Fruit fly (Drosophila melanogaster) whole organism, embryonic: ENCODE data around the gene CG15449.

Experiments
- CG11085 ChIP-seq: fragments of 200-800 bp; sonication (Bioruptor generic); IDR thresholded peaks from 2 replicates; pipeline ENCODE4 v1.3.6; 2022; ENCODE audit warnings: missing biosample characterization, missing genetic modification characterization
- CG11696 ChIP-seq: fragments of 200-800 bp; sonication (Bioruptor generic); IDR thresholded peaks from 2 replicates; pipeline ENCODE4 v1.3.6; 2022; ENCODE audit warnings: missing biosample characterization, missing genetic modification characterization
- CG12659 ChIP-seq: fragments of 200-800 bp; sonication (Bioruptor generic); optimal IDR thresholded peaks from 3 replicates; lab custom pipeline; 2017; ENCODE audit warnings: mild to moderate bottlenecking, missing biosample characterization, missing genetic modification reagents, missing genetic modification characterization
- CG14014 ChIP-seq: fragments of 200-800 bp; sonication (Bioruptor generic); IDR thresholded peaks from 2 replicates; pipeline ENCODE4 v1.3.6; 2022; ENCODE audit warnings: missing biosample characterization, missing genetic modification characterization
- CG15011 ChIP-seq: fragments of 200-800 bp; sonication (Bioruptor generic); optimal IDR thresholded peaks from 3 replicates; lab custom pipeline; 2018; ENCODE audit warnings: missing biosample characterization, mild to moderate bottlenecking, missing genetic modification characterization
- CG1529 ChIP-seq: fragments of 200-800 bp; sonication (Bioruptor generic); optimal IDR thresholded peaks from 3 replicates; lab custom pipeline; 2018; ENCODE audit warnings: missing biosample characterization, missing genetic modification characterization
- CG17568 ChIP-seq: fragments of 200-800 bp; sonication (Bioruptor generic); optimal IDR thresholded peaks from 2 replicates; lab custom pipeline; 2018; ENCODE audit warnings: missing biosample characterization, mild to moderate bottlenecking, missing genetic modification characterization, moderate library complexity
- CG2116 ChIP-seq: fragments of 200-800 bp; sonication (Bioruptor generic); optimal IDR thresholded peaks from 3 replicates; lab custom pipeline; 2018; ENCODE audit warnings: missing biosample characterization, mild to moderate bottlenecking, missing genetic modification characterization
- CG2129 ChIP-seq: fragments of 200-800 bp; sonication (Bioruptor generic); IDR thresholded peaks from 2 replicates; pipeline ENCODE4 v1.3.6; 2022; ENCODE audit warnings: missing biosample characterization, missing genetic modification characterization; ENCODE audit not compliant: partially characterized antibody
- CG2199 ChIP-seq: fragments of 200-800 bp; sonication (Bioruptor generic); IDR thresholded peaks from 3 replicates; pipeline ENCODE4 v1.3.6; 2022; ENCODE audit warnings: missing biosample characterization, missing genetic modification characterization
- CG2202 ChIP-seq: fragments of 200-800 bp; sonication (Bioruptor generic); optimal IDR thresholded peaks from 2 replicates; lab custom pipeline; 2018; ENCODE audit warnings: missing biosample characterization, mild to moderate bottlenecking, missing genetic modification characterization
- CG30403 ChIP-seq: fragments of 200-800 bp; sonication (Bioruptor generic); optimal IDR thresholded peaks from 3 replicates; lab custom pipeline; 2016; ENCODE audit warnings: missing biosample characterization, missing genetic modification characterization
- CG31365 ChIP-seq: fragments of 200-800 bp; sonication (Bioruptor generic); optimal IDR thresholded peaks from 2 replicates; lab custom pipeline; 2018; ENCODE audit warnings: missing biosample characterization, mild to moderate bottlenecking, missing genetic modification characterization
- CG3726 ChIP-seq: fragments of 200-800 bp; sonication (Bioruptor generic); IDR thresholded peaks from 3 replicates; pipeline ENCODE4, ENCODE4 v1.3.6; 2022; ENCODE audit warnings: missing biosample characterization, missing genetic modification characterization
- CG3847 ChIP-seq: fragments of 200-800 bp; sonication (Bioruptor generic); IDR thresholded peaks from 2 replicates; pipeline ENCODE4 v1.3.6; 2022; ENCODE audit warnings: missing biosample characterization, missing genetic modification characterization
- CG6654 ChIP-seq: fragments of 200-800 bp; sonication (Bioruptor generic); optimal IDR thresholded peaks from 2 replicates; lab custom pipeline; 2017; ENCODE audit warnings: missing biosample characterization, mild to moderate bottlenecking, missing genetic modification characterization
- CG6791 ChIP-seq: fragments of 200-800 bp; sonication (Bioruptor generic); IDR thresholded peaks from 3 replicates; pipeline ENCODE4 v1.3.6; 2022; ENCODE audit warnings: missing biosample characterization, missing genetic modification characterization; ENCODE audit not compliant: partially characterized antibody
- CG6854 ChIP-seq: fragments of 200-800 bp; sonication (Bioruptor generic); optimal IDR thresholded peaks from 3 replicates; lab custom pipeline; 2017; ENCODE audit warnings: missing biosample characterization, mild to moderate bottlenecking, missing genetic modification characterization
- CG7745 ChIP-seq: fragments of 200-800 bp; sonication (Bioruptor generic); optimal IDR thresholded peaks from 2 replicates; lab custom pipeline; 2018; ENCODE audit warnings: missing biosample characterization, mild to moderate bottlenecking, missing genetic modification characterization, moderate library complexity
- CG7928 ChIP-seq: fragments of 200-800 bp; sonication (Bioruptor generic); optimal IDR thresholded peaks from 2 replicates; lab custom pipeline; 2017; ENCODE audit warnings: missing biosample characterization, mild to moderate bottlenecking, missing genetic modification characterization
- CG8290 ChIP-seq, 3 experiments: fragments of 200-800 bp; sonication (Bioruptor generic); optimal IDR thresholded peaks; 2 replicates each; lab custom pipeline; 2016 to 2019; ENCODE audit warnings: missing biosample characterization in 3 of 3, missing genetic modification characterization in 3 of 3, mild to moderate bottlenecking in 2 of 3, moderate library complexity in 1 of 3
- CG8765 ChIP-seq: fragments of 200-800 bp; sonication (Bioruptor generic); IDR thresholded peaks from 2 replicates; pipeline ENCODE4 v1.3.6; 2022; ENCODE audit warnings: missing biosample characterization, missing genetic modification characterization
- CG8944 ChIP-seq: fragments of 200-800 bp; sonication (Bioruptor generic); optimal IDR thresholded peaks from 3 replicates; lab custom pipeline; 2016; ENCODE audit warnings: missing biosample characterization, missing genetic modification characterization
- CTCF ChIP-seq: fragments of 200-800 bp; sonication (Bioruptor generic); optimal IDR thresholded peaks from 2 replicates; lab custom pipeline; 2017; ENCODE audit warnings: missing biosample characterization, mild to moderate bottlenecking, missing genetic modification characterization, moderate library complexity
- Dfd ChIP-seq, 2 experiments: fragments of >200 bp; optimal IDR thresholded peaks; 2 replicates each; lab custom pipeline; 2017; ENCODE audit warnings: missing biosample characterization in 2 of 2, missing genetic modification characterization in 2 of 2
- Ets65A ChIP-seq: fragments of 200-800 bp; sonication (Bioruptor generic); peaks from one replicate; lab custom pipeline; 2016; ENCODE audit warnings: missing biosample characterization, missing genetic modification characterization
- Lhr ChIP-seq: fragments of 200-800 bp; sonication (Bioruptor generic); optimal IDR thresholded peaks from 3 replicates; lab custom pipeline; 2017; ENCODE audit warnings: mild to moderate bottlenecking, missing biosample characterization, missing genetic modification reagents, missing genetic modification characterization
- Lim3 ChIP-seq: fragments of 200-800 bp; sonication (Bioruptor generic); IDR thresholded peaks from 2 replicates; pipeline ENCODE4 v1.3.6; 2022; ENCODE audit warnings: missing biosample characterization, missing genetic modification characterization
- MTF-1 ChIP-seq: fragments of 200-800 bp; sonication (Bioruptor generic); optimal IDR thresholded peaks from 2 replicates; lab custom pipeline; 2018; ENCODE audit warnings: missing biosample characterization, mild to moderate bottlenecking, missing genetic modification characterization, borderline replicate concordance
- Med ChIP-seq: fragments of 200-800 bp; sonication (Bioruptor generic); peaks from one replicate; lab custom pipeline; 2016; ENCODE audit warnings: missing biosample characterization, missing genetic modification characterization, mild to moderate bottlenecking, inconsistent platforms, moderate library complexity
- NC2α ChIP-seq: fragments of 200-800 bp; sonication (Bioruptor generic); optimal IDR thresholded peaks from 2 replicates; lab custom pipeline; 2016; ENCODE audit warnings: missing biosample characterization, missing genetic modification characterization
- NfI ChIP-seq: fragments of 200-800 bp; sonication (Bioruptor generic); optimal IDR thresholded peaks from 3 replicates; lab custom pipeline; 2018; ENCODE audit warnings: missing biosample characterization, mild to moderate bottlenecking, missing genetic modification characterization, moderate library complexity
- Ptx1 ChIP-seq: fragments of 200-800 bp; sonication (Bioruptor generic); IDR thresholded peaks from 2 replicates; pipeline ENCODE4 v1.3.6; 2022; ENCODE audit warnings: missing biosample characterization, missing genetic modification characterization
- Ravus ChIP-seq: fragments of 200-800 bp; sonication (Bioruptor generic); IDR thresholded peaks from 2 replicates; pipeline ENCODE4 v1.3.6; 2022; ENCODE audit warnings: missing biosample characterization, missing genetic modification characterization
- TFAM ChIP-seq: fragments of 200-800 bp; sonication (Bioruptor generic); optimal IDR thresholded peaks from 2 replicates; lab custom pipeline; 2017; ENCODE audit warnings: missing biosample characterization, missing genetic modification characterization, inconsistent platforms
- aop ChIP-seq: fragments of 200-800 bp; sonication (Bioruptor generic); IDR thresholded peaks from 2 replicates; pipeline ENCODE4 v1.3.6; 2022; ENCODE audit warnings: missing biosample characterization, missing genetic modification characterization
- ash1 ChIP-seq: fragments of 200-800 bp; sonication (Bioruptor generic); optimal IDR thresholded peaks from 2 replicates; lab custom pipeline; 2018; ENCODE audit warnings: missing biosample characterization, mild to moderate bottlenecking, missing genetic modification characterization
- bbx ChIP-seq: fragments of 200-800 bp; sonication (Bioruptor generic); IDR thresholded peaks from 2 replicates; pipeline ENCODE4 v1.3.6; 2022; ENCODE audit warnings: missing biosample characterization, missing genetic modification characterization; ENCODE audit not compliant: partially characterized antibody
- ftz-f1 ChIP-seq: fragments of 200-800 bp; sonication (Bioruptor generic); optimal IDR thresholded peaks from 2 replicates; lab custom pipeline; 2016; ENCODE audit warnings: missing biosample characterization, missing genetic modification characterization
- gcm ChIP-seq: fragments of 200-800 bp; sonication (Bioruptor generic); optimal IDR thresholded peaks from 2 replicates; lab custom pipeline; 2019; ENCODE audit warnings: missing biosample characterization, mild to moderate bottlenecking, missing genetic modification characterization, moderate library complexity
- jigr1 ChIP-seq: fragments of 200-800 bp; sonication (Bioruptor generic); IDR thresholded peaks from 3 replicates; pipeline ENCODE4 v1.3.6; 2022; ENCODE audit warnings: missing biosample characterization, missing genetic modification characterization
- knrl ChIP-seq: fragments of 200-800 bp; sonication (Bioruptor generic); IDR thresholded peaks from 3 replicates; pipeline ENCODE4 v1.3.6; 2022; ENCODE audit warnings: missing biosample characterization, missing genetic modification characterization; ENCODE audit not compliant: partially characterized antibody
- lab ChIP-seq: fragments of 200-800 bp; sonication (Bioruptor generic); optimal IDR thresholded peaks from 3 replicates; lab custom pipeline; 2017; ENCODE audit warnings: missing biosample characterization, missing genetic modification characterization, mild to moderate bottlenecking, moderate library complexity, missing genetic modification reagents
- nom ChIP-seq: fragments of 200-800 bp; sonication (Bioruptor generic); optimal IDR thresholded peaks from 2 replicates; lab custom pipeline; 2017; ENCODE audit warnings: missing biosample characterization, missing genetic modification characterization, mild to moderate bottlenecking, moderate library complexity, missing genetic modification reagents
- pfk ChIP-seq: fragments of 200-800 bp; sonication (Bioruptor generic); optimal IDR thresholded peaks from 2 replicates; lab custom pipeline; 2018; ENCODE audit warnings: missing biosample characterization, mild to moderate bottlenecking, missing genetic modification characterization, moderate library complexity
- prd ChIP-seq, 3 experiments: fragments of >200 bp in 2 of 3; fragments of 200-800 bp in 1 of 3; sonication (Bioruptor generic) in 1 of 3; optimal IDR thresholded peaks in 2 of 3; IDR thresholded peaks in 1 of 3; 2 replicates in 2 of 3; 3 replicates in 1 of 3; pipeline versions ENCODE4 v1.3.6 to Lab custom; 2017 to 2022; ENCODE audit warnings: missing biosample characterization in 1 of 3, missing genetic modification characterization in 1 of 3
- sens ChIP-seq: fragments of 200-800 bp; sonication (Bioruptor generic); peaks from one replicate; lab custom pipeline; 2016; ENCODE audit warnings: missing biosample characterization, missing genetic modification characterization
- stwl ChIP-seq: fragments of 200-800 bp; sonication (Bioruptor generic); optimal IDR thresholded peaks from 3 replicates; lab custom pipeline; 2018; ENCODE audit warnings: missing biosample characterization, mild to moderate bottlenecking, missing genetic modification characterization, moderate library complexity
- ttk ChIP-seq: fragments of 200-800 bp; sonication (Bioruptor generic); IDR thresholded peaks from 2 replicates; pipeline ENCODE4 v2.1.2; 2022; ENCODE audit warnings: missing biosample characterization, missing genetic modification characterization

CG15449 gene

dm6 chrX:21040505-21040904, at the start of gene CG15449:
CG15449 (minus strand) TSS chrX:21040605.
- no peak for TF ChIP-seq Ptx1 (GFP tag; lab: Robert Waterston, UW)
- no peak for TF ChIP-seq bbx
- TF ChIP-seq Med: peak; percentile 15

DNA sequence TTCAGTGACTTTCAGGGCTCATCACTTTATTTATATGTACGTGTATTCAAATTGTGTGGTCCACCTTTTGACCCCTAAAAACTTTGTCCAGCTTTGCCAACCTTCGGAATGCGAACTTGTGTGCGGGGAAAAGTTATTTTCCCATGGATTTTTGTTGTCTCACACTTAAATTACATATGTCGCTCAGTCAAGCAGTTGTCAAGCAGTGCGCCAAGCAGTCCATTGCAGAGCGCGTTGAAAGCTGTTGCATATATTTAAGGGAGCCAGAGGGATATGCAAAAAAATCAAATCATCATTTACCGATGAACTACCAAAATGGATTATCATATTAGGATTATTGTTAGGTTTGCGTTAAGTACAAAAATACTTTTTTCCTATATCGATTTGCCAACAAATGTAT, 42.8 kb upstream of the CG15449 start:
- TF ChIP-seq sens (GFP tag; lab: Kevin White, UChicago) (peak; percentile 7), Dfd (GFP tag; optimal IDR thresholded peaks at IDR 0.05; lab: Kevin White, UChicago) (peak in 1 of 2 experiments; percentile 61), NC2α (no peak), CG15011 (no peak), CG8290 (GFP tag; optimal IDR thresholded peaks at IDR 0.05; lab: Kevin White, UChicago) (peak; percentile 59), CG8290 (tag; optimal IDR thresholded peaks at IDR 0.05; lab: Kevin White, UChicago) (peak in 1 of 2 experiments; percentile 55), CG11085 (no peak), CG11696 (GFP tag; lab: Robert Waterston, UW) (no peak), Ravus (GFP tag; lab: Robert Waterston, UW) (no peak), CG17568 (GFP tag; lab: Kevin White, UChicago) (no peak), CG7928 (GFP tag; lab: Kevin White, UChicago) (no peak), ttk (GFP tag; lab: Robert Waterston, UW) (no peak), CG2116 (GFP tag; lab: Kevin White, UChicago) (no peak), CG30403 (GFP tag; lab: Kevin White, UChicago) (no peak), CG2202 (tag; lab: Kevin White, UChicago) (no peak), CG7745 (tag; lab: Kevin White, UChicago) (no peak), Ets65A (peak; percentile 22), TFAM (no peak), CG31365 (tag; lab: Kevin White, UChicago) (peak; percentile 93), knrl (GFP tag; lab: Robert Waterston, UW) (no peak), CG6654 (GFP tag; lab: Kevin White, UChicago) (no peak), stwl (peak; percentile 67), CG6854 (no peak), nom (GFP tag; lab: Kevin White, UChicago) (no peak), CG3726 (GFP tag; lab: Robert Waterston, UW) (no peak), CG1529 (no peak), CG2129 (GFP tag; lab: Robert Waterston, UW) (no peak), CG14014 (GFP tag; lab: Robert Waterston, UW) (no peak), aop (GFP tag; lab: Robert Waterston, UW) (no peak), CTCF (GFP tag; lab: Kevin White, UChicago) (no peak), gcm (no peak), Lhr (GFP tag; lab: Kevin White, UChicago) (no peak), CG6791 (GFP tag; lab: Robert Waterston, UW) (0 out of 3 replicates have a peak, but pooled peaks have one; percentile 27), NfI (GFP tag; lab: Kevin White, UChicago) (no peak), pfk (GFP tag; lab: Kevin White, UChicago) (no peak), CG2199 (0 out of 3 replicates have a peak, but pooled peaks have one; percentile 47), CG12659 (GFP tag; lab: Kevin White, UChicago) (no peak), jigr1 (GFP tag; lab: Robert Waterston, UW) (no peak), CG3847 (GFP tag; lab: Robert Waterston, UW) (no peak), CG8944 (no peak), ash1 (GFP tag; lab: Kevin White, UChicago) (no peak), MTF-1 (GFP tag; lab: Kevin White, UChicago) (no peak), Lim3 (no peak), Med (no peak), prd (optimal IDR thresholded peaks at IDR 0.05; lab: Kevin White, UChicago) (no peak), prd (GFP tag; IDR thresholded peaks at IDR 0.05; lab: Robert Waterston, UW) (no peak), CG8765 (GFP tag; lab: Robert Waterston, UW) (no peak), lab (GFP tag; lab: Kevin White, UChicago) (no peak), ftz-f1 (no peak)
- TF ChIP-seq, all 482 proteins: peak for 8
